Worm (Caenorhabditis elegans): ENCODE data around the gene gei-13.
A peak's percentile ranks its signal among the peaks of the same experiment; 100 is the strongest.

The gei-13 gene

DNA sequence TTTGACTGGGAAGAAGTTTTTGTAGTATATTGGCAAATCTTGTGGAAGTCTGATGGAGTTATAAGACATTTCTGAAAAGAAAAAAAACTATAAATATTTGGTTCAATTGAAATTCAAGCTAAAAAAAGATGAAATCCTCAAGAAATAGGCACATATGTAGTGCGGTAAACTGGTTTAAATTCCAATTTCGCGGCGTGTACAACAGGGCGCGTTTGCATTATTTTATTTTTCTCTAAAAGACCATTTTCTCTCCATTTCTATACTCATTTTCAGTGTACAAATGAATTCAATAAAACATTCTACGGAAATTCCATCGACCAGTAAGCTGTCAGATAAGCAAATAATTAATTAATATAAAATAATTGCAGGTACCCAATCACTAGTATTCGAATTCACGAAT is 22.7 kb downstream of the gei-13 start, which contains the start of the genes pri-1 and F58A4.6:
TSS of gene pri-1 (minus strand) at position 71 of the 400 bp plus-strand sequence.
TSS of gene F58A4.6 (plus strand) at position 272 of the 400 bp plus-strand sequence.
- TF ChIP-seq gmeb-1 (tag; optimal IDR thresholded peaks at IDR 0.05) (peak; percentile 84), fos-1 (tag; optimal IDR thresholded peaks at IDR 0.05) (no peak), C34F6.9 (tag; optimal IDR thresholded peaks at IDR 0.05) (peak; percentile 68), elt-3 (tag; optimal IDR thresholded peaks at IDR 0.05) (no peak)

DNA sequence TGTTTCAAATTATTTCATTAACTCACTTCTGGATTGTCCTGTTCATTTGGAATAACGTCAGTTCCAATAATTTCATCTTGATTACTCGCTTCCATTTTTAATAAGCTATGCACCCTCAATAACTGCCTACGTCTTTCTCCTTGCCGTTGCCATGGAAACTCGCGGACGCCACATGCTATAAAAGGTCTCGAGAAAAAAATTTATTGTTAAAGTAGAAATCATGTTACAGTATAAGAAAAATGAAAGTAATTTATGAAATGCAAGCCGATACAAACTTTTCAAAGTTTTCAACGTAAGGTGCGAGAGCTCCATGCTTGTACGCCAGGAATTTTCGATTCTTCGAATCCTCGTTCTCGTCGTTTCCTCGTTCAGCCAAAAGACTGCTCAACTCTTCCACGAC is 24.8 kb downstream of the gei-13 start, which contains the start of gene bbs-4:
TSS of gene bbs-4 (minus strand) at position 101 of the 400 bp plus-strand sequence.
- TF ChIP-seq nhr-129 (tag; optimal IDR thresholded peaks at IDR 0.05) (no peak), gmeb-1 (tag; optimal IDR thresholded peaks at IDR 0.05) (no peak), nhr-237 (tag; optimal IDR thresholded peaks at IDR 0.05) (no peak), F13H6.1 (tag; optimal IDR thresholded peaks at IDR 0.05) (no peak), nhr-10 (tag; optimal IDR thresholded peaks at IDR 0.05) (no peak), ceh-82 (tag; optimal IDR thresholded peaks at IDR 0.05) (no peak), crh-2 (tag; optimal IDR thresholded peaks at IDR 0.05) (no peak), lin-11 (tag; optimal IDR thresholded peaks at IDR 0.05) (no peak), unc-62 (GFP tag; optimal IDR thresholded peaks at IDR 0.05) (no peak), nhr-6 (tag; optimal IDR thresholded peaks at IDR 0.05) (no peak), Y55F3AM.14 (GFP tag; optimal IDR thresholded peaks at IDR 0.05) (no peak), alr-1 (tag; optimal IDR thresholded peaks at IDR 0.05) (no peak), nhr-23 (tag; optimal IDR thresholded peaks at IDR 0.05) (no peak), ztf-11 (tag; optimal IDR thresholded peaks at IDR 0.05) (no peak), peb-1 (tag; optimal IDR thresholded peaks at IDR 0.05) (no peak), skn-1 (tag; optimal IDR thresholded peaks at IDR 0.05) (no peak), elt-1 (tag; optimal IDR thresholded peaks at IDR 0.05) (no peak), sem-4 (tag; optimal IDR thresholded peaks at IDR 0.05) (no peak), unc-39 (tag; optimal IDR thresholded peaks at IDR 0.05) (no peak), nhr-11 (tag; optimal IDR thresholded peaks at IDR 0.05) (no peak)

DNA sequence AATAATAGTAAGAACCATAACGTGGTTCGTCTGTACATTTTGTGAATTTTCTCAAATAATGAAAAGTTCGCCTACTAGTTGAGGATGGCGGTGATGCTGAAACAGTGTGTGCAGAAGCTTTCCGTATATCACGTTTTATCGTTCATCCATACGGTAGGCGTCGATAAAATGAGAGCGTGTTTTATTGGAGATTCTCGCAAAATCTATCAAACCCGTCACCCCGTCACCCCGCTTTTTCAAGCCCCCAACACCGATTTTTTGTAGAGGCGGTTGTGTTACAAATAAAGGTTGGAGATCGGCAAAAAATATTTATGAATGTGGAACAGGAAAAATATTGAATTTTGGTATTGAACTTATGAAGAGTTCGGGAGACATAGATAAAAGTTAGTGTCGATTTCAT is 28.3 kb downstream of the gei-13 start, which contains the start of gene clec-161:
TSS of gene clec-161 (minus strand) at position 101 of the 400 bp plus-strand sequence.
- TF ChIP-seq nhr-77 (tag; optimal IDR thresholded peaks at IDR 0.05) (no peak), ZK546.5 (tag; optimal IDR thresholded peaks at IDR 0.05) (no peak), nhr-12 (tag; optimal IDR thresholded peaks at IDR 0.05) (no peak), nhr-23 (tag; optimal IDR thresholded peaks at IDR 0.05) (no peak), ceh-16 (tag; optimal IDR thresholded peaks at IDR 0.05) (no peak), ztf-11 (tag; optimal IDR thresholded peaks at IDR 0.05) (no peak), F13H6.1 (tag; optimal IDR thresholded peaks at IDR 0.05) (no peak), alr-1 (tag; optimal IDR thresholded peaks at IDR 0.05) (no peak)

DNA sequence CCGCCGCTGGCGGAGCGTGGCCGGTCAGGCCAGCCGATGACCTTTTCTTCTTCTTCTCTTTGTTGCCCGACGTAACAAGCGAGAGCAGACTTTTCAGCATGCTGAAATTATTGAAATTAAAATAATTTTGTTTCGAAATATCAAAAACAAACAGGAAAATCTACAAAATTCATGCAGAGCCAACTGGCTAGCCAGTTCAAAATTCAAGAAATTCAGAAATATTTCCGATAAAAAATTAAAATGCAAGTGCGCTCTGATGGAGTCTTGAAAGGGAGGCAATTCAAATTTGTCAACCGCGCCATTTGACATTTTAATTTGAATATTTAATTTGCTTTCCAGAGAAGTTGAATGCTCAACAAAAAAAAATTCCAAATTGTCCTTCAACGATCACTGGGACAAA is 36.3 kb downstream of the gei-13 start, which contains the start of gene F58A4.2:
TSS of gene F58A4.2 (minus strand) at position 101 of the 400 bp plus-strand sequence.
- TF ChIP-seq ztf-11 (tag; optimal IDR thresholded peaks at IDR 0.05): no peak
- TF ChIP-seq lin-13 (GFP tag; optimal IDR thresholded peaks at IDR 0.05): no peak
- no peak for TF ChIP-seq ceh-16 (tag; optimal IDR thresholded peaks at IDR 0.05)
- no peak for TF ChIP-seq mab-5 (tag; optimal IDR thresholded peaks at IDR 0.05)
- TF ChIP-seq nhr-12 (tag; optimal IDR thresholded peaks at IDR 0.05): no peak
- TF ChIP-seq ama-1 (optimal IDR thresholded peaks at IDR 0.05): no peak
- no peak for TF ChIP-seq R02D3.7 (tag; optimal IDR thresholded peaks at IDR 0.05)
- TF ChIP-seq ztf-1 (GFP tag; conservative IDR thresholded peaks at IDR 0.05): no peak
- TF ChIP-seq nhr-23 (tag; optimal IDR thresholded peaks at IDR 0.05): no peak
- no peak for TF ChIP-seq unc-62 (GFP tag; optimal IDR thresholded peaks at IDR 0.05)
- TF ChIP-seq snpc-4 (tag; optimal IDR thresholded peaks at IDR 0.05): no peak
- no peak for TF ChIP-seq blmp-1 (tag; optimal IDR thresholded peaks at IDR 0.05; ENCODE audit: insufficient read depth)
- TF ChIP-seq lin-39 (tag; optimal IDR thresholded peaks at IDR 0.05): no peak
- TF ChIP-seq alr-1 (tag; optimal IDR thresholded peaks at IDR 0.05): no peak
- no peak for TF ChIP-seq lsy-2 (tag; optimal IDR thresholded peaks at IDR 0.05)
- TF ChIP-seq sma-3 (GFP tag; optimal IDR thresholded peaks at IDR 0.05): no peak

DNA sequence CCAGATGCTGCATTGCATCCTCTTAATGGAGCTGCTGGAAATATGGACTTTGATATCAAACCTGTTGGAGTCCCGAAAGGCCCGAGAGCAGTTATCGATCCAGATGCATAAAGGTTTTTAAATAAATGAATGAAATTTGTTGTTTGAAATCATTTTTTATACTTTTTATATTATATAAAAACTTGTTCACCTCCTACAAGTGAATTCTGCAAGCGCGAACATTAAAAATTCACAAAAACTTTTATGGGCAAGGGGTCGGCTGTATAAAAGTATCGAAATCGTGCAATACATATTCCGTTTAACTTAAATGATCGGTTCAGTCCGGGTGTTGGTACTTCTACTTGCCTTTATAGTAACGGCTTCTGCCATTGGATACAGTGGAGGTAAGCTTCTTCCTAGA is 38.7 kb downstream of the gei-13 start, which contains the start of gene F58A4.1:
TSS of gene F58A4.1 (plus strand) at position 301 of the 400 bp plus-strand sequence.
- TF ChIP-seq nhr-23 (tag; optimal IDR thresholded peaks at IDR 0.05) (no peak), fos-1 (tag; optimal IDR thresholded peaks at IDR 0.05) (no peak), sma-3 (GFP tag; optimal IDR thresholded peaks at IDR 0.05) (no peak), nhr-10 (tag; optimal IDR thresholded peaks at IDR 0.05) (no peak), blmp-1 (tag; optimal IDR thresholded peaks at IDR 0.05; ENCODE audit: insufficient read depth) (no peak), lin-13 (GFP tag; optimal IDR thresholded peaks at IDR 0.05) (no peak), unc-62 (GFP tag; optimal IDR thresholded peaks at IDR 0.05) (no peak), zag-1 (tag; optimal IDR thresholded peaks at IDR 0.05) (no peak), sem-4 (tag; optimal IDR thresholded peaks at IDR 0.05) (no peak), ztf-1 (GFP tag; conservative IDR thresholded peaks at IDR 0.05) (no peak), elt-1 (tag; optimal IDR thresholded peaks at IDR 0.05) (no peak), mbf-1 (tag; optimal IDR thresholded peaks at IDR 0.05) (no peak), unc-39 (tag; optimal IDR thresholded peaks at IDR 0.05) (no peak), skn-1 (tag; optimal IDR thresholded peaks at IDR 0.05) (no peak), F13H6.1 (tag; optimal IDR thresholded peaks at IDR 0.05) (no peak), aly-2 (tag; optimal IDR thresholded peaks at IDR 0.05) (no peak)
